Worm (Caenorhabditis elegans) whole organism, L3 larva: ENCODE results near the gene nasp-2.

ENCODE experiments used
- egl-27 ChIP-seq: sonication (generic microtip); optimal IDR thresholded peaks from 4 replicates; lab custom pipeline; 2017; ENCODE audit warnings: missing biosample characterization, missing genetic modification reagents, missing genetic modification characterization
- elt-3 ChIP-seq, 3 experiments: fragments of 150-350 bp in 1 of 3; sonication (generic microtip) in 2 of 3; optimal IDR thresholded peaks; 2 replicates in 2 of 3; 4 replicates in 1 of 3; lab custom pipeline; 2014 to 2017; ENCODE audit warnings: missing biosample characterization in 3 of 3, missing genetic modification characterization in 3 of 3
- fos-1 ChIP-seq: fragments of 150-350 bp; optimal IDR thresholded peaks from 2 replicates; lab custom pipeline; 2014; ENCODE audit warnings: missing biosample characterization, missing genetic modification characterization
- nhr-11 ChIP-seq: fragments of 150-350 bp; optimal IDR thresholded peaks from 2 replicates; lab custom pipeline; 2014; ENCODE audit warnings: missing biosample characterization, missing genetic modification characterization
- nhr-77 ChIP-seq: fragments of 150-350 bp; optimal IDR thresholded peaks from 2 replicates; lab custom pipeline; 2014; ENCODE audit warnings: missing biosample characterization, missing genetic modification characterization
- unc-62 ChIP-seq: fragments of 150-350 bp; sonication (generic microtip); optimal IDR thresholded peaks from 4 replicates; lab custom pipeline; 2014; ENCODE audit warnings: missing biosample characterization, missing genetic modification reagents, missing genetic modification characterization
- ztf-11 ChIP-seq: fragments of 150-350 bp; optimal IDR thresholded peaks from 2 replicates; lab custom pipeline; 2014; ENCODE audit warnings: missing biosample characterization, missing genetic modification characterization

DNA sequence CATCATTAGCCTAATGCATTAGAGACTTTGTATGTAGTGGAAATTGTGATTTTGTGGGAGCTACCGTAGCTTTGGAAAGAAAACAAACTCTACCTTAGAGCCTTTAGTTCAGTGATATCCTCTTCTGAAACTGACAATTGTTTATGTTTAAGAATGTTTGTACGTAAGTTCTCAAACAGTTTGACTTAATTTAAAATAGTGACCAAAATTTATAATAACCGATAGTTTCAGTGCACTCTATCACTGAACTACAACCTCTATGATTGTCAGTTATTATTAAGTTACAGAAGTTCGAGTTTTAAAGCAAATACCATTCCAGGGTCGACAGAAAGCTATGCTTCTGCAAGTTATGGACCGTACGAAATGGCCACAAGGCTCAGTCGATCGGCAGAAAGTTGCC, 3.4 kb downstream of the nasp-2 start, which contains the start of gene C50B6.1:
- TF ChIP-seq ztf-11 (tag; lab: Kevin White, UChicago) (no peak), egl-27 (tag; lab: Kevin White, UChicago) (no peak), fos-1 (tag; lab: Kevin White, UChicago) (no peak), unc-62 (GFP tag; lab: Kevin White, UChicago) (no peak), elt-3 (tag; optimal IDR thresholded peaks at IDR 0.05; lab: Kevin White, UChicago) (no peak), nhr-11 (tag; lab: Kevin White, UChicago) (no peak), nhr-77 (tag; lab: Kevin White, UChicago) (no peak)
